Fruit fly (Drosophila melanogaster): Measurements from ENCODE around the gene CG13877.

dm6 chr3L:211200-211599, 6.7 kb upstream of the CG13877 start, which contains the start of gene Prp4k:
- no peak for TF ChIP-seq CTCF (optimal IDR thresholded peaks at IDR 0.05)
- no peak for TF ChIP-seq CG8478 (optimal IDR thresholded peaks at IDR 0.05)

All from S2 (cell line).